Worm (Caenorhabditis elegans) whole organism, L1 larva: ENCODE measurements around the gene nlp-18.

Experiments used
- aly-2 ChIP-seq: fragments of 150-350 bp; optimal IDR thresholded peaks from 2 replicates; lab custom pipeline; 2014; ENCODE audit warnings: missing biosample characterization, missing genetic modification characterization
- ces-1 ChIP-seq: fragments of 150-350 bp; optimal IDR thresholded peaks from 2 replicates; lab custom pipeline; 2014; ENCODE audit warnings: missing biosample characterization, missing genetic modification reagents, missing genetic modification characterization
- mep-1 ChIP-seq: fragments of 150-350 bp; optimal IDR thresholded peaks from 2 replicates; lab custom pipeline; 2014; ENCODE audit warnings: missing biosample characterization, missing genetic modification characterization
- nhr-12 ChIP-seq: sonication (generic microtip); optimal IDR thresholded peaks from 2 replicates; lab custom pipeline; 2017; ENCODE audit warnings: missing biosample characterization, missing genetic modification characterization
- nhr-85 ChIP-seq: sonication (generic microtip); peaks from one replicate; lab custom pipeline; 2016; ENCODE audit warnings: missing genetic modification characterization, inconsistent platforms, missing compliant biosample characterization
- pag-3 ChIP-seq: sonication (generic microtip); optimal IDR thresholded peaks from 2 replicates; lab custom pipeline; 2017; ENCODE audit warnings: missing genetic modification characterization, mild to moderate bottlenecking, missing compliant biosample characterization, antibody characterized with exemption, borderline replicate concordance; ENCODE audit not compliant: insufficient read depth
- pqm-1 ChIP-seq: sonication (generic microtip); optimal IDR thresholded peaks from 3 replicates; lab custom pipeline; 2017; ENCODE audit warnings: missing biosample characterization, missing genetic modification characterization
- snpc-4 ChIP-seq: fragments of 150-350 bp; optimal IDR thresholded peaks from 2 replicates; lab custom pipeline; 2014; ENCODE audit warnings: missing biosample characterization, missing genetic modification characterization

DNA sequence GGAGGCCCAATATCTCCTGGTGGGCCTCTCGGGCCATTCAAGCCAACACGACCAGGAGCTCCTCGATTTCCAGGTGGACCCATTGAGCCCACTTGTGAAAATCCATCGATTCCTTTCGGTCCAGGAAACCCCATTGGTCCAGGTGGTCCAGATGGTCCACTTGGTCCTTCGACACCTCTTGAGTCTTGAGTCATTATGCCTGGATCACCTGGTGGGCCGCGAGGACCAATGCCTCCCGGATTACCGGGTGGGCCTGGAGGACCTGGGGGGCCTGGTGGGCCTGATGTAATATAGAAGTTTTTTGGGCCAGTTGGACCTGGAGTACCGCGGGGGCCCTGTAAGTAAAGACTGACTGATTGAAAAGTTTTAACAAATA is 14.0 kb upstream of the nlp-18 start:
- TF ChIP-seq nhr-85 (tag; lab: Kevin White, UChicago) (no peak), pag-3 (tag; lab: Kevin White, UChicago) (no peak), ces-1 (GFP tag; lab: Kevin White, UChicago) (no peak), aly-2 (tag; lab: Kevin White, UChicago) (no peak), snpc-4 (no peak), mep-1 (tag; lab: Kevin White, UChicago) (no peak), nhr-12 (tag; lab: Kevin White, UChicago) (no peak), pqm-1 (no peak)
